Worm (Caenorhabditis elegans): ENCODE results near the gene sre-16.

sre-16 gene

DNA sequence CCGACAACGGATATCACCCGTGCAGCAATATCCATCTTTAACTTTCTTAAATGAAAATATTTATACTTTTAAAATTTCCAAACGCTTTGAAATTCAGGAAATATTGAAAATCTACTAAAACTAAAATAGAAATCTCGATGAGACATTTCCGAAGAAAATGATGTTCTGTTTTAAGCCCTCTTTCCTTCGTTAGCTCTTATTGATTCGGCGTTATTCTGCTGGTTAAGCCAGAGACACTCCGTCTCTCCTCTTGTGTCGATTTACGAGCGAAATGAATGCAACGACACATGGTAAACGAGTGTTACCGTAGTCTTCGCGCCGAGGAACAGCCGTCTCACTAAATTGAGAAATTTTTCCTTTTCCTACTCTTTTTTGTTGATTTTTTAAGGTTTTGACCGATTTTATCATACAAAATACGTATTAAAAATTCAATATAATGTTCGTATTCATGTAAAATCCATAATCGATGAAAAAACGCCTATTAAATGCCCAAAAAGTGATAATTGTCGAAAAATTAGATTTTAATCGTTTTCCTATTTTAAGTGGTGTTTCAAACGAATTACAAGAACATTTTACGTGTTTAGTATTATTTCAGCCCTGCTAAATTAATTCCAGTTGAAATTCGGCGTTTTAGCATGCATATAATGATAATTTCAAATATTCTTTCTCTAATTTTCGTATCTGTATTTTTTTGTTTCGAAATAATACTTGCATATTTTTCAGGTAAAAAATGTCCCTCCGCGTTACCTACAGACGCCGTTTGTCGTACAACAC, 32.5 kb upstream of the sre-16 start, which contains the start of the genes ppm-1.H and rpl-34 (continued):
- no peak for TF ChIP-seq sma-3 (GFP tag; optimal IDR thresholded peaks at IDR 0.05)
- no peak for TF ChIP-seq nhr-25 (tag; optimal IDR thresholded peaks at IDR 0.05)
- peak; percentile 95 for TF ChIP-seq unc-55 (GFP tag; optimal IDR thresholded peaks at IDR 0.05)
- no peak for TF ChIP-seq ztf-11 (tag; optimal IDR thresholded peaks at IDR 0.05)
- peak; percentile 42 for TF ChIP-seq gmeb-1 (tag; optimal IDR thresholded peaks at IDR 0.05)

- TF ChIP-seq F13H6.1 (tag; optimal IDR thresholded peaks at IDR 0.05), result no peak
- no peak for TF ChIP-seq nhr-12 (tag; optimal IDR thresholded peaks at IDR 0.05)
- no peak for TF ChIP-seq Y55F3AM.14 (GFP tag; optimal IDR thresholded peaks at IDR 0.05)
- TF ChIP-seq ztf-11 (tag; optimal IDR thresholded peaks at IDR 0.05), result no peak
- no peak for TF ChIP-seq snpc-4 (tag; optimal IDR thresholded peaks at IDR 0.05)
- no peak for TF ChIP-seq nhr-21 (tag; optimal IDR thresholded peaks at IDR 0.05)
- no peak for TF ChIP-seq ztf-1 (GFP tag; conservative IDR thresholded peaks at IDR 0.05)
- no peak for TF ChIP-seq ztf-4 (tag; optimal IDR thresholded peaks at IDR 0.05)
- TF ChIP-seq aly-2 (tag; optimal IDR thresholded peaks at IDR 0.05), result no peak
- TF ChIP-seq nhr-25 (tag; optimal IDR thresholded peaks at IDR 0.05), result no peak
- TF ChIP-seq sma-9 (GFP tag; optimal IDR thresholded peaks at IDR 0.05), result no peak
- TF ChIP-seq sma-9 (tag; optimal IDR thresholded peaks at IDR 0.05), result no peak
- no peak for TF ChIP-seq nhr-6 (tag; optimal IDR thresholded peaks at IDR 0.05)
- no peak for TF ChIP-seq ZK546.5 (tag; optimal IDR thresholded peaks at IDR 0.05)
- TF ChIP-seq sem-4 (tag; optimal IDR thresholded peaks at IDR 0.05), result no peak
- TF ChIP-seq R02D3.7 (tag; optimal IDR thresholded peaks at IDR 0.05), result no peak
- no peak for TF ChIP-seq zag-1 (tag; optimal IDR thresholded peaks at IDR 0.05)
- no peak for TF ChIP-seq mab-5 (tag; optimal IDR thresholded peaks at IDR 0.05)
- TF ChIP-seq lin-13 (GFP tag; optimal IDR thresholded peaks at IDR 0.05), result no peak
- no peak for TF ChIP-seq nhr-77 (tag; optimal IDR thresholded peaks at IDR 0.05)
Measured at ce11 chrIV:12265877-12266276, 30.0 kb upstream of the sre-16 start.

DNA sequence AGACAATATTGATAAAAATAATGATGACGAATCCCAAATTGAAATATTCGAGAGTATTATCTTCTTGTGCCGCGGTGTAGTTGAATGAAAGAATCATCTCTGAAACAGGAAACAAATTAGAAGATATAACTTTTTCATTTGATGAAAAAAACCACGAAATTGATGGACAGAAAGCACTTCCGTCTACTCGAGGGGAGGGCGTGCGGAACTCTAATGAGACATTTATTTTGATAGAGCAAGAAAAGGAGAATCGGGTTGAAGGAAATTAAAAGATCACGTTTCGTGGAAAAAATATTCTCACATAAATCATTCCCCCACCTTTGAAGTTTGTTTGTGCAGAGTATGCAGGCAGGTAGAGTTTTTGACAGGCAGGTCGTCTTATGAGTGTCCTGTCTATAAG, 25.4 kb upstream of the sre-16 start, which contains the start of gene sre-14:
sre-14 (minus strand) TSS at position 101 of the 400 bp plus-strand sequence.
- TF ChIP-seq nhr-25 (tag; optimal IDR thresholded peaks at IDR 0.05) (no peak), ztf-11 (tag; optimal IDR thresholded peaks at IDR 0.05) (no peak), lsy-2 (tag; optimal IDR thresholded peaks at IDR 0.05) (no peak), ceh-16 (tag; optimal IDR thresholded peaks at IDR 0.05) (no peak), nhr-23 (tag; optimal IDR thresholded peaks at IDR 0.05) (no peak), elt-1 (tag; optimal IDR thresholded peaks at IDR 0.05) (no peak), R02D3.7 (tag; optimal IDR thresholded peaks at IDR 0.05) (no peak), mdl-1 (tag; optimal IDR thresholded peaks at IDR 0.05) (no peak), ZK546.5 (tag; optimal IDR thresholded peaks at IDR 0.05) (no peak), skn-1 (tag; optimal IDR thresholded peaks at IDR 0.05) (no peak), unc-39 (tag; optimal IDR thresholded peaks at IDR 0.05) (no peak), Y55F3AM.14 (GFP tag; optimal IDR thresholded peaks at IDR 0.05) (no peak), ceh-82 (tag; optimal IDR thresholded peaks at IDR 0.05) (no peak), unc-55 (GFP tag; optimal IDR thresholded peaks at IDR 0.05) (no peak), aly-2 (tag; optimal IDR thresholded peaks at IDR 0.05) (no peak), mab-5 (tag; optimal IDR thresholded peaks at IDR 0.05) (no peak), unc-62 (GFP tag; optimal IDR thresholded peaks at IDR 0.05) (no peak)

- TF ChIP-seq unc-62 (GFP tag; optimal IDR thresholded peaks at IDR 0.05), result no peak
- peak in 1 of 2 experiments; percentile 33 for TF ChIP-seq lsy-2 (tag; optimal IDR thresholded peaks at IDR 0.05)
- peak; percentile 64 for TF ChIP-seq nhr-129 (tag; optimal IDR thresholded peaks at IDR 0.05)
- TF ChIP-seq unc-55 (GFP tag; optimal IDR thresholded peaks at IDR 0.05), result peak; percentile 14
- TF ChIP-seq ceh-82 (tag; optimal IDR thresholded peaks at IDR 0.05), result no peak
- TF ChIP-seq snpc-4 (tag; optimal IDR thresholded peaks at IDR 0.05), result no peak
- peak; percentile 1 for TF ChIP-seq C34F6.9 (tag; optimal IDR thresholded peaks at IDR 0.05)
Measured at ce11 chrIV:12259161-12259870, 23.4 kb upstream of the sre-16 start, which contains the start of gene Y39C12A.9. Y39C12A.9 (minus strand) TSS chrIV:12259211.
